Fruit fly (Drosophila melanogaster) whole organism, embryonic: Measurements from ENCODE around the gene jdp.

Experiments
- CG10274 ChIP-seq: fragments of 200-800 bp; sonication (Bioruptor generic); optimal IDR thresholded peaks from 3 replicates; lab custom pipeline; 2017; ENCODE audit warnings: missing biosample characterization, mild to moderate bottlenecking, missing genetic modification characterization
- CG10543 ChIP-seq: fragments of 200-800 bp; sonication (Bioruptor generic); optimal IDR thresholded peaks from 3 replicates; lab custom pipeline; 2017; ENCODE audit warnings: missing biosample characterization, mild to moderate bottlenecking, missing genetic modification characterization, moderate library complexity
- CG11093 ChIP-seq: fragments of 200-800 bp; sonication (Bioruptor generic); IDR thresholded peaks from 3 replicates; pipeline ENCODE4 v1.3.6; 2022; ENCODE audit warnings: missing biosample characterization, missing genetic modification characterization
- CG11560 ChIP-seq: fragments of 200-800 bp; sonication (Bioruptor generic); IDR thresholded peaks from 3 replicates; pipeline ENCODE4 v1.3.6; 2022; ENCODE audit warnings: missing biosample characterization, missing genetic modification characterization
- CG12071 ChIP-seq: fragments of 200-800 bp; sonication (Bioruptor generic); optimal IDR thresholded peaks from 3 replicates; lab custom pipeline; 2018; ENCODE audit warnings: missing biosample characterization, mild to moderate bottlenecking, missing genetic modification characterization
- CG12659 ChIP-seq: fragments of 200-800 bp; sonication (Bioruptor generic); optimal IDR thresholded peaks from 3 replicates; lab custom pipeline; 2017; ENCODE audit warnings: mild to moderate bottlenecking, missing biosample characterization, missing genetic modification reagents, missing genetic modification characterization
- CG13123 ChIP-seq: fragments of 200-800 bp; sonication (Bioruptor generic); optimal IDR thresholded peaks from 2 replicates; lab custom pipeline; 2016; ENCODE audit warnings: missing biosample characterization, missing genetic modification characterization
- CG14965 ChIP-seq: fragments of 200-800 bp; sonication (Bioruptor generic); optimal IDR thresholded peaks from 2 replicates; lab custom pipeline; 2016; ENCODE audit warnings: missing biosample characterization, missing genetic modification characterization, borderline replicate concordance
- CG1602 ChIP-seq: fragments of 200-800 bp; sonication (Bioruptor generic); optimal IDR thresholded peaks from 3 replicates; lab custom pipeline; 2016; ENCODE audit warnings: missing biosample characterization, missing genetic modification characterization
- CG16863 ChIP-seq: fragments of 200-800 bp; sonication (Bioruptor generic); optimal IDR thresholded peaks from 3 replicates; lab custom pipeline; 2016; ENCODE audit warnings: missing biosample characterization, missing genetic modification characterization
- CG17361 ChIP-seq: fragments of 200-800 bp; sonication (Bioruptor generic); IDR thresholded peaks from 3 replicates; pipeline ENCODE4 v1.3.6; 2022; ENCODE audit warnings: missing biosample characterization, missing genetic modification characterization
- CG17912 ChIP-seq: fragments of 200-800 bp; sonication (Bioruptor generic); optimal IDR thresholded peaks from 2 replicates; lab custom pipeline; 2018; ENCODE audit warnings: missing biosample characterization, mild to moderate bottlenecking, missing genetic modification characterization
- CG18599 ChIP-seq: fragments of 200-800 bp; sonication (Bioruptor generic); optimal IDR thresholded peaks from 3 replicates; lab custom pipeline; 2017; ENCODE audit warnings: missing biosample characterization, missing genetic modification characterization, mild to moderate bottlenecking, moderate library complexity, missing genetic modification reagents
- CG18764 ChIP-seq: fragments of 200-800 bp; sonication (Bioruptor generic); optimal IDR thresholded peaks from 3 replicates; lab custom pipeline; 2016; ENCODE audit warnings: missing biosample characterization, missing genetic modification characterization
- CG2116 ChIP-seq: fragments of 200-800 bp; sonication (Bioruptor generic); optimal IDR thresholded peaks from 3 replicates; lab custom pipeline; 2018; ENCODE audit warnings: missing biosample characterization, mild to moderate bottlenecking, missing genetic modification characterization
- CG30403 ChIP-seq: fragments of 200-800 bp; sonication (Bioruptor generic); optimal IDR thresholded peaks from 3 replicates; lab custom pipeline; 2016; ENCODE audit warnings: missing biosample characterization, missing genetic modification characterization
- CG6854 ChIP-seq: fragments of 200-800 bp; sonication (Bioruptor generic); optimal IDR thresholded peaks from 3 replicates; lab custom pipeline; 2017; ENCODE audit warnings: missing biosample characterization, mild to moderate bottlenecking, missing genetic modification characterization
- CG7928 ChIP-seq: fragments of 200-800 bp; sonication (Bioruptor generic); optimal IDR thresholded peaks from 2 replicates; lab custom pipeline; 2017; ENCODE audit warnings: missing biosample characterization, mild to moderate bottlenecking, missing genetic modification characterization
- CG7963 ChIP-seq: fragments of 200-800 bp; sonication (Bioruptor generic); IDR thresholded peaks from 3 replicates; pipeline ENCODE4 v1.3.6; 2022; ENCODE audit warnings: missing biosample characterization, missing genetic modification characterization; ENCODE audit not compliant: partially characterized antibody
- CG9609 ChIP-seq: fragments of 200-800 bp; sonication (Bioruptor generic); optimal IDR thresholded peaks from 3 replicates; lab custom pipeline; 2016; ENCODE audit warnings: missing biosample characterization, missing genetic modification characterization
- E2f1 ChIP-seq: fragments of 200-800 bp; sonication (Bioruptor generic); IDR thresholded peaks from 2 replicates; pipeline ENCODE4 v1.3.6; 2022; ENCODE audit warnings: missing biosample characterization, missing genetic modification characterization
- H15 ChIP-seq: fragments of 200-800 bp; sonication (Bioruptor generic); IDR thresholded peaks from 3 replicates; pipeline ENCODE4 v1.3.6; 2022; ENCODE audit warnings: missing biosample characterization, missing genetic modification characterization
- HLH54F ChIP-seq: fragments of 200-800 bp; sonication (Bioruptor generic); optimal IDR thresholded peaks from 3 replicates; lab custom pipeline; 2016; ENCODE audit warnings: missing biosample characterization, missing genetic modification characterization
- HmgZ ChIP-seq: fragments of 200-800 bp; sonication (Bioruptor generic); optimal IDR thresholded peaks from 2 replicates; lab custom pipeline; 2018; ENCODE audit warnings: missing biosample characterization, mild to moderate bottlenecking, missing genetic modification characterization
- Kr ChIP-seq: fragments of 200-800 bp; sonication (Bioruptor generic); optimal IDR thresholded peaks from 2 replicates; lab custom pipeline; 2017; ENCODE audit warnings: missing biosample characterization, mild to moderate bottlenecking, missing genetic modification characterization
- Lpt ChIP-seq: fragments of >200 bp; optimal IDR thresholded peaks from 2 replicates; lab custom pipeline; 2018; ENCODE audit warnings: missing biosample characterization, missing genetic modification characterization
- Mad ChIP-seq: fragments of 200-800 bp; sonication (Bioruptor generic); optimal IDR thresholded peaks from 2 replicates; lab custom pipeline; 2016; ENCODE audit warnings: missing biosample characterization, missing genetic modification characterization
- NC2β ChIP-seq: fragments of 200-800 bp; sonication (Bioruptor generic); optimal IDR thresholded peaks from 2 replicates; lab custom pipeline; 2016; ENCODE audit warnings: missing biosample characterization, missing genetic modification characterization
- Nf-YB ChIP-seq: fragments of 200-800 bp; sonication (Bioruptor generic); optimal IDR thresholded peaks from 3 replicates; lab custom pipeline; 2019; ENCODE audit warnings: missing biosample characterization, mild to moderate bottlenecking, missing genetic modification characterization, moderate library complexity
- Sry-β ChIP-seq: fragments of 200-800 bp; sonication (Bioruptor generic); optimal IDR thresholded peaks from 2 replicates; lab custom pipeline; 2018; ENCODE audit warnings: missing biosample characterization, mild to moderate bottlenecking, missing genetic modification characterization, moderate library complexity
- Tbp ChIP-seq: fragments of >200 bp; optimal IDR thresholded peaks from 2 replicates; lab custom pipeline; 2018; ENCODE audit warnings: missing biosample characterization, missing genetic modification characterization
- ac ChIP-seq: fragments of 200-800 bp; sonication (Bioruptor generic); optimal IDR thresholded peaks from 3 replicates; lab custom pipeline; 2017; ENCODE audit warnings: missing biosample characterization, mild to moderate bottlenecking, missing genetic modification characterization
- ap ChIP-seq: fragments of 200-800 bp; sonication (Bioruptor generic); IDR thresholded peaks from 2 replicates; pipeline ENCODE4 v1.3.6; 2022; ENCODE audit warnings: missing biosample characterization, missing genetic modification characterization
- az2 ChIP-seq: fragments of 200-800 bp; sonication (Bioruptor generic); optimal IDR thresholded peaks from 3 replicates; lab custom pipeline; 2016; ENCODE audit warnings: missing biosample characterization, missing genetic modification characterization
- cato ChIP-seq: fragments of 200-800 bp; sonication (Bioruptor generic); optimal IDR thresholded peaks from 2 replicates; lab custom pipeline; 2016; ENCODE audit warnings: missing biosample characterization, missing genetic modification characterization, borderline replicate concordance
- crc ChIP-seq: fragments of 200-800 bp; sonication (Bioruptor generic); optimal IDR thresholded peaks from 2 replicates; lab custom pipeline; 2016; ENCODE audit warnings: missing biosample characterization, missing genetic modification characterization
- dmrt11E ChIP-seq: fragments of 200-800 bp; sonication (Bioruptor generic); optimal IDR thresholded peaks from 3 replicates; lab custom pipeline; 2018; ENCODE audit warnings: missing biosample characterization, mild to moderate bottlenecking, missing genetic modification characterization, moderate library complexity
- en ChIP-seq: fragments of 200-800 bp; sonication (Bioruptor generic); optimal IDR thresholded peaks from 2 replicates; lab custom pipeline; 2016; ENCODE audit warnings: missing biosample characterization, missing genetic modification characterization
- fd64A ChIP-seq: fragments of 200-800 bp; sonication (Bioruptor generic); optimal IDR thresholded peaks from 3 replicates; lab custom pipeline; 2018; ENCODE audit warnings: missing biosample characterization, mild to moderate bottlenecking, missing genetic modification characterization
- gcm ChIP-seq: fragments of 200-800 bp; sonication (Bioruptor generic); optimal IDR thresholded peaks from 2 replicates; lab custom pipeline; 2019; ENCODE audit warnings: missing biosample characterization, mild to moderate bottlenecking, missing genetic modification characterization, moderate library complexity
- gsb-n ChIP-seq: fragments of 200-800 bp; sonication (Bioruptor generic); optimal IDR thresholded peaks from 3 replicates; lab custom pipeline; 2018; ENCODE audit warnings: missing biosample characterization, mild to moderate bottlenecking, missing genetic modification characterization
- kay ChIP-seq: fragments of 200-800 bp; sonication (Bioruptor generic); optimal IDR thresholded peaks from 2 replicates; lab custom pipeline; 2016; ENCODE audit warnings: missing biosample characterization, missing genetic modification characterization
- lmd ChIP-seq: fragments of 200-800 bp; sonication (Bioruptor generic); IDR thresholded peaks from 2 replicates; pipeline ENCODE4 v1.3.6; 2022; ENCODE audit warnings: missing biosample characterization, missing genetic modification characterization
- pho ChIP-seq: fragments of 200-800 bp; sonication (Bioruptor generic); optimal IDR thresholded peaks from 2 replicates; lab custom pipeline; 2016; ENCODE audit warnings: missing biosample characterization, missing genetic modification characterization
- prd ChIP-seq, 3 experiments: fragments of >200 bp in 2 of 3; fragments of 200-800 bp in 1 of 3; sonication (Bioruptor generic) in 1 of 3; optimal IDR thresholded peaks in 2 of 3; IDR thresholded peaks in 1 of 3; 2 replicates in 2 of 3; 3 replicates in 1 of 3; pipeline versions ENCODE4 v1.3.6 to Lab custom; 2017 to 2022; ENCODE audit warnings: missing biosample characterization in 1 of 3, missing genetic modification characterization in 1 of 3
- sob ChIP-seq: fragments of 200-800 bp; sonication (Bioruptor generic); IDR thresholded peaks from 2 replicates; pipeline ENCODE4 v1.3.6; 2022; ENCODE audit warnings: missing biosample characterization, missing genetic modification characterization
- sug ChIP-seq: fragments of 200-800 bp; optimal IDR thresholded peaks from 2 replicates; lab custom pipeline; 2019; ENCODE audit warnings: missing biosample characterization, mild to moderate bottlenecking, missing genetic modification characterization, moderate library complexity
- tgo ChIP-seq: fragments of 200-800 bp; sonication (Bioruptor generic); IDR thresholded peaks from 3 replicates; pipeline ENCODE4 v1.3.6; 2022; ENCODE audit warnings: missing biosample characterization, missing genetic modification characterization
- usp ChIP-seq: fragments of >200 bp; optimal IDR thresholded peaks from 2 replicates; lab custom pipeline; 2017; ENCODE audit warnings: missing biosample characterization, missing genetic modification characterization
- zen2 ChIP-seq: fragments of 200-800 bp; sonication (Bioruptor generic); IDR thresholded peaks from 3 replicates; pipeline ENCODE4 v1.3.6; 2022; ENCODE audit warnings: missing biosample characterization, missing genetic modification characterization; ENCODE audit not compliant: partially characterized antibody

The jdp gene

dm6 chr3R:30570554-30571141 lies 43.8 kb upstream of the jdp start (continued):
- no peak for TF ChIP-seq CG7963 (GFP tag; lab: Robert Waterston, UW)
- no peak for TF ChIP-seq ac (GFP tag; lab: Kevin White, UChicago)
- TF ChIP-seq gsb-n: peak; percentile 83
- no peak for TF ChIP-seq sob (GFP tag; lab: Robert Waterston, UW)
- peak; percentile 79 for TF ChIP-seq tgo (GFP tag; lab: Robert Waterston, UW)
- TF ChIP-seq fd64A: peak; percentile 44
- TF ChIP-seq CG17912 (GFP tag; lab: Kevin White, UChicago): no peak
- TF ChIP-seq CG11560 (tag; lab: Robert Waterston, UW): no peak; the same call in 2 of the 3 replicates
- TF ChIP-seq CG10274 (GFP tag; lab: Kevin White, UChicago): peak; percentile 28
- TF ChIP-seq cato: peak; percentile 28
- peak; percentile 14 for TF ChIP-seq CG2116 (GFP tag; lab: Kevin White, UChicago)
- TF ChIP-seq gcm: peak; percentile 82
- peak; percentile 45 for TF ChIP-seq kay (GFP tag; lab: Kevin White, UChicago)
- no peak for TF ChIP-seq Tbp (GFP tag; lab: Kevin White, UChicago)
- TF ChIP-seq usp: no peak
- peak; percentile 81 for TF ChIP-seq az2 (GFP tag; lab: Kevin White, UChicago)
- no peak for TF ChIP-seq zen2 (GFP tag; lab: Robert Waterston, UW)
- TF ChIP-seq CG12071 (GFP tag; lab: Kevin White, UChicago): peak; percentile 74
- TF ChIP-seq CG16863 (GFP tag; lab: Kevin White, UChicago): peak; percentile 70
- peak; percentile 62 for TF ChIP-seq NC2β
- TF ChIP-seq pho (GFP tag; lab: Kevin White, UChicago): peak; percentile 12
- peak; percentile 72; the same call in 2 of the 3 replicates for TF ChIP-seq CG11093 (GFP tag; lab: Robert Waterston, UW)
- TF ChIP-seq CG14965 (GFP tag; lab: Kevin White, UChicago): no peak
- peak; percentile 71 for TF ChIP-seq CG1602
- peak; percentile 79 for TF ChIP-seq CG30403 (GFP tag; lab: Kevin White, UChicago)
- peak; percentile 36 for TF ChIP-seq Mad (GFP tag; lab: Kevin White, UChicago)
- TF ChIP-seq CG6854 (GFP tag; lab: Kevin White, UChicago): peak; percentile 59
- peak; percentile 51 for TF ChIP-seq crc (GFP tag; lab: Kevin White, UChicago)
- peak; percentile 46 for TF ChIP-seq CG9609 (GFP tag; lab: Kevin White, UChicago)
- TF ChIP-seq CG18599: peak; percentile 78
- TF ChIP-seq CG12659 (GFP tag; lab: Kevin White, UChicago): peak; percentile 56
- peak; percentile 55 for TF ChIP-seq Nf-YB (GFP tag; lab: Kevin White, UChicago)
- TF ChIP-seq HLH54F (GFP tag; lab: Kevin White, UChicago): peak; percentile 5
- peak; percentile 30 for TF ChIP-seq CG10543 (GFP tag; lab: Kevin White, UChicago)
- TF ChIP-seq CG18764 (GFP tag; lab: Kevin White, UChicago): peak; percentile 42
- TF ChIP-seq CG17361 (GFP tag; lab: Robert Waterston, UW): no peak; the same call in none of the 3 replicates
- peak; percentile 66 for TF ChIP-seq en (GFP tag; lab: Kevin White, UChicago)
- peak; percentile 28 for TF ChIP-seq Sry-β
- no peak for TF ChIP-seq Lpt
- peak; percentile 35 for TF ChIP-seq sug
- TF ChIP-seq ap: peak; percentile 78
- peak; percentile 56 for TF ChIP-seq CG13123 (GFP tag; lab: Kevin White, UChicago)
- peak; percentile 75 for TF ChIP-seq E2f1
- no peak for TF ChIP-seq Kr
- peak; percentile 81 for TF ChIP-seq dmrt11E (tag; lab: Kevin White, UChicago)
- no peak for TF ChIP-seq CG7928 (GFP tag; lab: Kevin White, UChicago)
- TF ChIP-seq H15 (GFP tag; lab: Robert Waterston, UW): peak; percentile 47; the same call in 2 of the 3 replicates
- peak; percentile 83 for TF ChIP-seq lmd (GFP tag; lab: Robert Waterston, UW)
- no peak for TF ChIP-seq prd (optimal IDR thresholded peaks at IDR 0.05; lab: Kevin White, UChicago)
- TF ChIP-seq prd (GFP tag; IDR thresholded peaks at IDR 0.05; lab: Robert Waterston, UW): peak; percentile 82; the same call in 2 of the 3 replicates
- TF ChIP-seq HmgZ (tag; lab: Kevin White, UChicago): peak; percentile 66
